Worm (Caenorhabditis elegans): ENCODE measurements around the gene srh-63.

DNA sequence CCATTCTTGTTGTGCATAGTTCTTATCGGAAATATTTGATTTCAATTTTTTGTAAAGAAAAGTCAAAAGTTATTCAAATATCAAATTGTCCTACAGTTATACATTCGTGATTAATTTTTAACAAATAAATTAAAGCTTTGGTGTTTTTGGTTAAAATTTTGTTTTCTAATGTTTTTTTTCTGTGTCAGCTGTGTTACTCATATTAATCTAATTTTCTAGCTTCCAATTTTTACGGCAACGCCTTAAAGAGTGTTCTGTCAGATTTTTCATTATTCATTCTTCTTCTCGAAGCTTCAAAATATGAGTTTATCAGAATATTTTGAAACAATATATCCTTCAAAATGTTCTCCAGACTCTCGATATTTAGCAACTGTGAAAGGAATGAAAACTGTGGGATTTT lies at the start of gene srh-63:
- no peak for TF ChIP-seq snpc-4 (GFP tag; optimal IDR thresholded peaks at IDR 0.05)
- TF ChIP-seq snpc-4 (tag; optimal IDR thresholded peaks at IDR 0.05) = no peak
- TF ChIP-seq die-1 (tag; optimal IDR thresholded peaks at IDR 0.05) = no peak
- no peak for TF ChIP-seq tbx-9 (tag; optimal IDR thresholded peaks at IDR 0.05; ENCODE audit: borderline replicate concordance)
- TF ChIP-seq hlh-12 (tag; optimal IDR thresholded peaks at IDR 0.05) = no peak
- no peak for TF ChIP-seq madf-3 (GFP tag; IDR thresholded peaks at IDR 0.05)
- TF ChIP-seq nhr-90 (tag; optimal IDR thresholded peaks at IDR 0.05) = no peak
- no peak for TF ChIP-seq bed-1 (GFP tag; IDR thresholded peaks at IDR 0.05)
- TF ChIP-seq madf-8 (GFP tag; conservative IDR thresholded peaks at IDR 0.05) = no peak
- no peak for TF ChIP-seq T07F8.4 (tag; optimal IDR thresholded peaks at IDR 0.05)

Data from whole organism, young adult.